Fruit fly (Drosophila melanogaster): Measurements from ENCODE around the gene eIF5B.
A peak's percentile ranks its signal among the peaks of the same experiment; 100 is the strongest.

eIF5B gene

dm6 chr3L:3388708-3389665 lies 71.8 kb downstream of the eIF5B start:
- TF ChIP-seq gt (GFP tag; IDR thresholded peaks at IDR 0.05) (0 out of 2 replicates have a peak, but pooled peaks have one; percentile 6), Mes4 (GFP tag; optimal IDR thresholded peaks at IDR 0.05) (no peak), CG1233 (GFP tag; optimal IDR thresholded peaks at IDR 0.05) (no peak), Sox102F (GFP tag; optimal IDR thresholded peaks at IDR 0.05) (no peak), HmgD (GFP tag; optimal IDR thresholded peaks at IDR 0.05) (no peak), grau (tag; optimal IDR thresholded peaks at IDR 0.05) (no peak), so (GFP tag; IDR thresholded peaks at IDR 0.05) (no peak), CG17361 (GFP tag; IDR thresholded peaks at IDR 0.05) (no peak; the same call in 2 of the 3 replicates), CG11398 (GFP tag; optimal IDR thresholded peaks at IDR 0.05) (no peak), CG14667 (GFP tag; IDR thresholded peaks at IDR 0.05) (no peak), E2f2 (GFP tag; IDR thresholded peaks at IDR 0.05) (no peak), Fer2 (tag; optimal IDR thresholded peaks at IDR 0.05) (no peak), NC2α (GFP tag; optimal IDR thresholded peaks at IDR 0.05) (no peak), ken (GFP tag; IDR thresholded peaks at IDR 0.05) (peak; percentile 31; the same call in 1 of the 3 replicates), hb (GFP tag; IDR thresholded peaks at IDR 0.05; ENCODE audit: partially characterized antibody) (no peak), Sox100B (GFP tag; optimal IDR thresholded peaks at IDR 0.05) (no peak), Dbx (GFP tag; IDR thresholded peaks at IDR 0.05) (no peak), lbe (GFP tag; optimal IDR thresholded peaks at IDR 0.05) (peak; percentile 70), CG42726 (GFP tag; IDR thresholded peaks at IDR 0.05; ENCODE audit: partially characterized antibody) (no peak), prd (optimal IDR thresholded peaks at IDR 0.05) (no peak), prd (GFP tag; IDR thresholded peaks at IDR 0.05) (peak; percentile 24; the same call in 1 of the 3 replicates), tx (GFP tag; optimal IDR thresholded peaks at IDR 0.05) (no peak), PHDP (tag; optimal IDR thresholded peaks at IDR 0.05) (no peak), CG31388 (GFP tag; optimal IDR thresholded peaks at IDR 0.05) (no peak), CG13296 (GFP tag; optimal IDR thresholded peaks at IDR 0.05) (no peak), Side (GFP tag; optimal IDR thresholded peaks at IDR 0.05) (no peak), wor (GFP tag; IDR thresholded peaks at IDR 0.05) (no peak), CG4707 (GFP tag; optimal IDR thresholded peaks at IDR 0.05) (no peak), CG12219 (GFP tag; optimal IDR thresholded peaks at IDR 0.05) (no peak), Stat92E (GFP tag; optimal IDR thresholded peaks at IDR 0.05) (no peak), Hand (GFP tag; optimal IDR thresholded peaks at IDR 0.05) (no peak), sim (GFP tag; IDR thresholded peaks at IDR 0.05) (no peak), CG15269 (tag; optimal IDR thresholded peaks at IDR 0.05) (peak; percentile 5), slou (GFP tag; optimal IDR thresholded peaks at IDR 0.05) (no peak), Xbp1 (GFP tag; optimal IDR thresholded peaks at IDR 0.05) (peak; percentile 9), CG8944 (GFP tag; optimal IDR thresholded peaks at IDR 0.05) (no peak), CG17612 (GFP tag; IDR thresholded peaks at IDR 0.05) (no peak), ci (GFP tag; IDR thresholded peaks at IDR 0.05) (peak; percentile 74; the same call in 2 of the 3 replicates), rib (GFP tag; IDR thresholded peaks at IDR 0.05) (no peak), ftz-f1 (GFP tag; optimal IDR thresholded peaks at IDR 0.05) (no peak), CG14014 (GFP tag; IDR thresholded peaks at IDR 0.05) (no peak), HmgZ (tag; optimal IDR thresholded peaks at IDR 0.05) (no peak), CG11085 (GFP tag; IDR thresholded peaks at IDR 0.05) (no peak), Elba2 (GFP tag; optimal IDR thresholded peaks at IDR 0.05) (no peak), CG7271 (tag; optimal IDR thresholded peaks at IDR 0.05) (no peak), CG2199 (GFP tag; IDR thresholded peaks at IDR 0.05) (no peak), CG4730 (GFP tag; IDR thresholded peaks at IDR 0.05) (0 out of 2 replicates have a peak, but pooled peaks have one; percentile 16), CG43689 (GFP tag; IDR thresholded peaks at IDR 0.05) (no peak), chif (GFP tag; optimal IDR thresholded peaks at IDR 0.05) (peak in 1 of 2 experiments; percentile 5)
